Worm (Caenorhabditis elegans) whole organism, midembryonic: ENCODE data around the gene C28H8.7.

Experiments used
- cog-1 ChIP-seq: sonication (generic microtip); optimal IDR thresholded peaks from 2 replicates; lab custom pipeline; 2016; ENCODE audit warnings: missing genetic modification characterization, missing compliant biosample characterization
- med-1 ChIP-seq: sonication (generic microtip); optimal IDR thresholded peaks from 2 replicates; lab custom pipeline; 2017; ENCODE audit warnings: missing genetic modification characterization, mild to moderate bottlenecking, missing compliant biosample characterization, antibody characterized with exemption, missing genetic modification reagents; ENCODE audit not compliant: insufficient read depth
- ref-1 ChIP-seq: fragments of 200-800 bp; sonication (Bioruptor generic); conservative IDR thresholded peaks from 2 replicates; pipeline ENCODE4 v1.3.6; 2022; ENCODE audit warnings: missing genetic modification reagents, missing genetic modification characterization, missing compliant biosample characterization
- tab-1 ChIP-seq: fragments of 200-800 bp; sonication (Bioruptor generic); IDR thresholded peaks from 2 replicates; pipeline ENCODE4 v1.3.6; 2022; ENCODE audit warnings: missing genetic modification characterization, missing compliant biosample characterization
- ztf-23 ChIP-seq: fragments of 200-800 bp; sonication (Bioruptor generic); IDR thresholded peaks from 2 replicates; pipeline ENCODE4 v1.3.6; 2022; ENCODE audit warnings: missing genetic modification reagents, missing genetic modification characterization, missing compliant biosample characterization
- ztf-29 ChIP-seq: fragments of 200-800 bp; sonication (Bioruptor generic); IDR thresholded peaks from 2 replicates; pipeline ENCODE4 v1.3.6; 2022; ENCODE audit warnings: missing genetic modification reagents, missing genetic modification characterization, missing compliant biosample characterization

ce11 chrIII:5895913-5896312 lies 9.1 kb upstream of the C28H8.7 start, which contains the start of gene pxl-1:
- TF ChIP-seq ref-1 (GFP tag; lab: Robert Waterston, UW): no peak
- no peak for TF ChIP-seq cog-1 (tag; lab: Kevin White, UChicago)
- no peak for TF ChIP-seq ztf-23 (GFP tag; lab: Robert Waterston, UW)
- TF ChIP-seq med-1: no peak
- TF ChIP-seq tab-1 (GFP tag; lab: Robert Waterston, UW): no peak
- TF ChIP-seq ztf-29: no peak
